Fruit fly (Drosophila melanogaster) whole organism, embryonic: ENCODE data around the gene spas.

ENCODE experiments used
- CG10431 ChIP-seq: fragments of 200-800 bp; sonication (Bioruptor generic); optimal IDR thresholded peaks from 3 replicates; lab custom pipeline; 2018; ENCODE audit warnings: missing biosample characterization, mild to moderate bottlenecking, missing genetic modification characterization
- CG11560 ChIP-seq: fragments of 200-800 bp; sonication (Bioruptor generic); IDR thresholded peaks from 3 replicates; pipeline ENCODE4 v1.3.6; 2022; ENCODE audit warnings: missing biosample characterization, missing genetic modification characterization
- CG11695 ChIP-seq: fragments of 200-800 bp; sonication (Bioruptor generic); IDR thresholded peaks from 3 replicates; pipeline ENCODE4 v1.3.6; 2022; ENCODE audit warnings: missing biosample characterization, missing genetic modification characterization
- CG15073 ChIP-seq: fragments of 200-800 bp; sonication (Bioruptor generic); optimal IDR thresholded peaks from 2 replicates; lab custom pipeline; 2016; ENCODE audit warnings: missing biosample characterization, missing genetic modification characterization
- CG16863 ChIP-seq: fragments of 200-800 bp; sonication (Bioruptor generic); optimal IDR thresholded peaks from 3 replicates; lab custom pipeline; 2016; ENCODE audit warnings: missing biosample characterization, missing genetic modification characterization
- CG17612 ChIP-seq: fragments of 200-800 bp; sonication (Bioruptor generic); IDR thresholded peaks from 2 replicates; pipeline ENCODE4 v1.3.6; 2022; ENCODE audit warnings: missing biosample characterization, missing genetic modification characterization
- CG17912 ChIP-seq: fragments of 200-800 bp; sonication (Bioruptor generic); optimal IDR thresholded peaks from 2 replicates; lab custom pipeline; 2018; ENCODE audit warnings: missing biosample characterization, mild to moderate bottlenecking, missing genetic modification characterization
- CG2199 ChIP-seq: fragments of 200-800 bp; sonication (Bioruptor generic); IDR thresholded peaks from 3 replicates; pipeline ENCODE4 v1.3.6; 2022; ENCODE audit warnings: missing biosample characterization, missing genetic modification characterization
- CG32772 ChIP-seq: fragments of 200-800 bp; sonication (Bioruptor generic); IDR thresholded peaks from 2 replicates; pipeline ENCODE4 v1.3.6; 2022; ENCODE audit warnings: missing biosample characterization, missing genetic modification characterization
- CG4360 ChIP-seq: fragments of 200-800 bp; sonication (Bioruptor generic); IDR thresholded peaks from 2 replicates; pipeline ENCODE4 v1.3.6; 2022; ENCODE audit warnings: missing biosample characterization, missing genetic modification characterization
- CG7839 ChIP-seq: fragments of 200-800 bp; sonication (Bioruptor generic); optimal IDR thresholded peaks from 3 replicates; lab custom pipeline; 2018; ENCODE audit warnings: missing biosample characterization, mild to moderate bottlenecking, missing genetic modification characterization, moderate library complexity
- CG8478 ChIP-seq: fragments of >200 bp; optimal IDR thresholded peaks from 2 replicates; lab custom pipeline; 2018
- CG8765 ChIP-seq: fragments of 200-800 bp; sonication (Bioruptor generic); IDR thresholded peaks from 2 replicates; pipeline ENCODE4 v1.3.6; 2022; ENCODE audit warnings: missing biosample characterization, missing genetic modification characterization
- CG9609 ChIP-seq: fragments of 200-800 bp; sonication (Bioruptor generic); optimal IDR thresholded peaks from 3 replicates; lab custom pipeline; 2016; ENCODE audit warnings: missing biosample characterization, missing genetic modification characterization
- CoRest ChIP-seq: fragments of 200-800 bp; sonication (Bioruptor generic); optimal IDR thresholded peaks from 3 replicates; lab custom pipeline; 2018; ENCODE audit warnings: missing biosample characterization, mild to moderate bottlenecking, missing genetic modification characterization, moderate library complexity
- Dbx ChIP-seq: fragments of 200-800 bp; sonication (Bioruptor generic); IDR thresholded peaks from 3 replicates; pipeline ENCODE4 v1.3.6; 2022; ENCODE audit warnings: missing biosample characterization, missing genetic modification characterization
- Dll ChIP-seq: fragments of 200-800 bp; sonication (Bioruptor generic); IDR thresholded peaks from 4 replicates; pipeline ENCODE4 v1.3.6; 2022; ENCODE audit warnings: missing biosample characterization, missing genetic modification characterization; ENCODE audit not compliant: partially characterized antibody
- Doc2 ChIP-seq: fragments of 200-800 bp; sonication (Bioruptor generic); IDR thresholded peaks from 2 replicates; pipeline ENCODE4 v1.3.6; 2022; ENCODE audit warnings: missing biosample characterization, missing genetic modification characterization
- Dp ChIP-seq: fragments of 200-800 bp; sonication (Bioruptor generic); optimal IDR thresholded peaks from 2 replicates; lab custom pipeline; 2018; ENCODE audit warnings: missing biosample characterization, mild to moderate bottlenecking, missing genetic modification characterization, moderate library complexity
- Drgx ChIP-seq: fragments of 200-800 bp; sonication (Bioruptor generic); IDR thresholded peaks from 2 replicates; pipeline ENCODE4 v1.3.6; 2022; ENCODE audit warnings: missing biosample characterization, missing genetic modification characterization
- Eip74EF ChIP-seq, 2 experiments: fragments of 200-800 bp in 1 of 2; fragments of >200 bp in 1 of 2; sonication (Bioruptor generic) in 1 of 2; optimal IDR thresholded peaks; 2 replicates each; lab custom pipeline; 2017 to 2019; ENCODE audit warnings: missing biosample characterization in 2 of 2, missing genetic modification characterization in 2 of 2, mild to moderate bottlenecking in 1 of 2, moderate library complexity in 1 of 2
- Ets65A ChIP-seq: fragments of 200-800 bp; sonication (Bioruptor generic); peaks from one replicate; lab custom pipeline; 2016; ENCODE audit warnings: missing biosample characterization, missing genetic modification characterization
- Ets97D ChIP-seq: fragments of 200-800 bp; sonication (Bioruptor generic); optimal IDR thresholded peaks from 3 replicates; lab custom pipeline; 2016; ENCODE audit warnings: missing biosample characterization, missing genetic modification characterization
- HLHmδ ChIP-seq: fragments of 200-800 bp; sonication (Bioruptor generic); optimal IDR thresholded peaks from 2 replicates; lab custom pipeline; 2018; ENCODE audit warnings: missing biosample characterization, mild to moderate bottlenecking, missing genetic modification characterization, moderate library complexity
- Jarid2 ChIP-seq: fragments of 200-800 bp; sonication (Bioruptor generic); optimal IDR thresholded peaks from 3 replicates; lab custom pipeline; 2017; ENCODE audit warnings: mild to moderate bottlenecking, missing biosample characterization, missing genetic modification reagents, missing genetic modification characterization
- Lpt ChIP-seq: fragments of >200 bp; optimal IDR thresholded peaks from 2 replicates; lab custom pipeline; 2018; ENCODE audit warnings: missing biosample characterization, missing genetic modification characterization
- NK7.1 ChIP-seq: fragments of 200-800 bp; sonication (Bioruptor generic); optimal IDR thresholded peaks from 3 replicates; lab custom pipeline; 2016; ENCODE audit warnings: missing biosample characterization, missing genetic modification characterization
- Nf-YC ChIP-seq: fragments of 200-800 bp; optimal IDR thresholded peaks from 3 replicates; lab custom pipeline; 2019; ENCODE audit warnings: missing biosample characterization, mild to moderate bottlenecking, missing genetic modification characterization, moderate library complexity
- Rx ChIP-seq: fragments of 200-800 bp; sonication (Bioruptor generic); IDR thresholded peaks from 2 replicates; pipeline ENCODE4 v1.3.6; 2022; ENCODE audit warnings: missing biosample characterization, missing genetic modification characterization
- Scr ChIP-seq: fragments of 200-800 bp; sonication (Bioruptor generic); IDR thresholded peaks from 2 replicates; pipeline ENCODE4 v1.3.6; 2022; ENCODE audit warnings: missing biosample characterization, missing genetic modification characterization; ENCODE audit not compliant: partially characterized antibody
- Six4 ChIP-seq: fragments of 200-800 bp; sonication (Bioruptor generic); optimal IDR thresholded peaks from 2 replicates; lab custom pipeline; 2016; ENCODE audit warnings: missing biosample characterization, missing genetic modification characterization
- Trl ChIP-seq, 3 experiments: fragments of >200 bp in 2 of 3; fragments of 200-800 bp in 1 of 3; sonication (Bioruptor generic) in 1 of 3; optimal IDR thresholded peaks; 2 replicates in 1 of 3; 3 replicates in 2 of 3; lab custom pipeline; 2016 to 2017; ENCODE audit warnings: missing biosample characterization in 1 of 3, missing genetic modification characterization in 1 of 3
- az2 ChIP-seq: fragments of 200-800 bp; sonication (Bioruptor generic); optimal IDR thresholded peaks from 3 replicates; lab custom pipeline; 2016; ENCODE audit warnings: missing biosample characterization, missing genetic modification characterization
- bigmax ChIP-seq: fragments of 200-800 bp; sonication (Bioruptor generic); optimal IDR thresholded peaks from 2 replicates; lab custom pipeline; 2018; ENCODE audit warnings: missing biosample characterization, mild to moderate bottlenecking, missing genetic modification characterization
- btn ChIP-seq: fragments of 200-800 bp; sonication (Bioruptor generic); optimal IDR thresholded peaks from 2 replicates; lab custom pipeline; 2016; ENCODE audit warnings: missing biosample characterization, missing genetic modification characterization
- dati ChIP-seq: fragments of 200-800 bp; sonication (Bioruptor generic); IDR thresholded peaks from 2 replicates; pipeline ENCODE4 v1.3.6; 2022; ENCODE audit warnings: missing biosample characterization, missing genetic modification characterization
- ems ChIP-seq: fragments of 200-800 bp; sonication (Bioruptor generic); optimal IDR thresholded peaks from 3 replicates; lab custom pipeline; 2016; ENCODE audit warnings: missing biosample characterization, missing genetic modification characterization
- exex ChIP-seq: fragments of 200-800 bp; sonication (Bioruptor generic); optimal IDR thresholded peaks from 4 replicates; lab custom pipeline; 2018; ENCODE audit warnings: missing biosample characterization, mild to moderate bottlenecking, missing genetic modification characterization, moderate library complexity
- eyg ChIP-seq: fragments of 200-800 bp; sonication (Bioruptor generic); optimal IDR thresholded peaks from 3 replicates; lab custom pipeline; 2016; ENCODE audit warnings: missing biosample characterization, missing genetic modification characterization
- odd ChIP-seq: fragments of 200-800 bp; sonication (Bioruptor generic); optimal IDR thresholded peaks from 2 replicates; lab custom pipeline; 2017; ENCODE audit warnings: missing biosample characterization, mild to moderate bottlenecking, missing genetic modification characterization
- pho ChIP-seq: fragments of 200-800 bp; sonication (Bioruptor generic); optimal IDR thresholded peaks from 2 replicates; lab custom pipeline; 2016; ENCODE audit warnings: missing biosample characterization, missing genetic modification characterization
- pzg ChIP-seq: fragments of 200-800 bp; sonication (Bioruptor generic); optimal IDR thresholded peaks from 3 replicates; lab custom pipeline; 2018; ENCODE audit warnings: missing biosample characterization, mild to moderate bottlenecking, missing genetic modification characterization, moderate library complexity
- repo ChIP-seq: fragments of 200-800 bp; sonication (Bioruptor generic); optimal IDR thresholded peaks from 2 replicates; lab custom pipeline; 2016; ENCODE audit warnings: missing biosample characterization, missing genetic modification characterization
- sim ChIP-seq: fragments of 200-800 bp; sonication (Bioruptor generic); IDR thresholded peaks from 2 replicates; pipeline ENCODE4 v1.3.6; 2022; ENCODE audit warnings: missing biosample characterization, missing genetic modification characterization
- sima ChIP-seq: fragments of 200-800 bp; sonication (Bioruptor generic); optimal IDR thresholded peaks from 2 replicates; lab custom pipeline; 2016; ENCODE audit warnings: missing biosample characterization, missing genetic modification characterization
- so ChIP-seq: fragments of 200-800 bp; sonication (Bioruptor generic); IDR thresholded peaks from 3 replicates; pipeline ENCODE4 v1.3.6; 2022; ENCODE audit warnings: missing biosample characterization, missing genetic modification characterization
- tgo ChIP-seq: fragments of 200-800 bp; sonication (Bioruptor generic); IDR thresholded peaks from 3 replicates; pipeline ENCODE4 v1.3.6; 2022; ENCODE audit warnings: missing biosample characterization, missing genetic modification characterization
- toy ChIP-seq: fragments of 200-800 bp; sonication (Bioruptor generic); IDR thresholded peaks from 2 replicates; pipeline ENCODE4 v1.3.6; 2022; ENCODE audit warnings: missing biosample characterization, missing genetic modification characterization
- unpg ChIP-seq: fragments of 200-800 bp; sonication (Bioruptor generic); optimal IDR thresholded peaks from 3 replicates; lab custom pipeline; 2018; ENCODE audit warnings: missing biosample characterization, mild to moderate bottlenecking, missing genetic modification characterization, moderate library complexity
- vfl ChIP-seq: fragments of 200-800 bp; sonication (Bioruptor generic); optimal IDR thresholded peaks from 2 replicates; lab custom pipeline; 2016; ENCODE audit warnings: missing biosample characterization, missing genetic modification characterization
- zf30C ChIP-seq: fragments of 200-800 bp; sonication (Bioruptor generic); optimal IDR thresholded peaks from 3 replicates; lab custom pipeline; 2018; ENCODE audit warnings: missing biosample characterization, mild to moderate bottlenecking, missing genetic modification characterization

Gene spas

dm6 chr3R:24031825-24032523 lies 6.0 kb upstream of the spas start, which contains the start of the genes KrT95D and Mettl3 (continued):
- TF ChIP-seq Drgx (GFP tag; lab: Robert Waterston, UW) = no peak
- TF ChIP-seq CG11560 (tag; lab: Robert Waterston, UW) = no peak
- peak; percentile 41 for TF ChIP-seq CoRest
- TF ChIP-seq odd (GFP tag; lab: Kevin White, UChicago) = no peak
- no peak for TF ChIP-seq CG8765 (GFP tag; lab: Robert Waterston, UW)
- TF ChIP-seq CG17912 = no peak
- no peak for TF ChIP-seq Lpt (GFP tag; lab: Kevin White, UChicago)
- no peak for TF ChIP-seq eyg (GFP tag; lab: Kevin White, UChicago)
- peak; percentile 11; the same call in 1 of the 2 replicates for TF ChIP-seq Scr
- peak; percentile 27 for TF ChIP-seq Nf-YC (tag; lab: Kevin White, UChicago)
- no peak for TF ChIP-seq CG17612
- peak; percentile 14 for TF ChIP-seq pho (GFP tag; lab: Kevin White, UChicago)
- TF ChIP-seq pzg (GFP tag; lab: Kevin White, UChicago) = peak; percentile 80
- no peak for TF ChIP-seq tgo (GFP tag; lab: Robert Waterston, UW)
- TF ChIP-seq Dll (GFP tag; lab: Robert Waterston, UW) = no peak
- TF ChIP-seq CG32772 (GFP tag; lab: Robert Waterston, UW) = peak; percentile 59
- no peak for TF ChIP-seq repo (GFP tag; lab: Kevin White, UChicago)
- TF ChIP-seq so = no peak
- TF ChIP-seq Jarid2 = no peak
- TF ChIP-seq zf30C (GFP tag; lab: Kevin White, UChicago) = no peak
- TF ChIP-seq CG2199 = 0 out of 3 replicates have a peak, but pooled peaks have one; percentile 21
- TF ChIP-seq az2 (GFP tag; lab: Kevin White, UChicago) = no peak
- no peak for TF ChIP-seq CG8478 (lab: Kevin White, UChicago)
- TF ChIP-seq Ets97D = peak; percentile 77
- no peak for TF ChIP-seq Trl (optimal IDR thresholded peaks at IDR 0.05; lab: Kevin White, UChicago)
- no peak for TF ChIP-seq Trl (GFP tag; optimal IDR thresholded peaks at IDR 0.05; lab: Kevin White, UChicago)
- no peak for TF ChIP-seq toy (GFP tag; lab: Robert Waterston, UW)
- TF ChIP-seq CG16863 (GFP tag; lab: Kevin White, UChicago) = no peak
- peak; percentile 45 for TF ChIP-seq Dp (GFP tag; lab: Kevin White, UChicago)
- TF ChIP-seq CG4360 (GFP tag; lab: Robert Waterston, UW) = no peak
- TF ChIP-seq dati (GFP tag; lab: Robert Waterston, UW) = no peak
- no peak for TF ChIP-seq CG9609 (GFP tag; lab: Kevin White, UChicago)
- TF ChIP-seq vfl (GFP tag; lab: Kevin White, UChicago) = no peak
- TF ChIP-seq Eip74EF (GFP tag; optimal IDR thresholded peaks at IDR 0.05; lab: Kevin White, UChicago) = no peak
- TF ChIP-seq ems (GFP tag; lab: Kevin White, UChicago) = no peak
- peak; percentile 88 for TF ChIP-seq Ets65A
- TF ChIP-seq CG11695 (GFP tag; lab: Robert Waterston, UW) = no peak
- TF ChIP-seq Rx (GFP tag; lab: Robert Waterston, UW) = no peak
- TF ChIP-seq sima (GFP tag; lab: Kevin White, UChicago) = no peak
- no peak for TF ChIP-seq btn (GFP tag; lab: Kevin White, UChicago)
- no peak for TF ChIP-seq CG10431
- TF ChIP-seq exex (tag; lab: Kevin White, UChicago) = no peak
- TF ChIP-seq NK7.1 = no peak
- no peak for TF ChIP-seq unpg (GFP tag; lab: Kevin White, UChicago)
- no peak for TF ChIP-seq sim (GFP tag; lab: Robert Waterston, UW)
- no peak for TF ChIP-seq CG15073 (GFP tag; lab: Kevin White, UChicago)
- TF ChIP-seq Dbx = no peak
- TF ChIP-seq Six4 (GFP tag; lab: Kevin White, UChicago) = no peak
- peak; percentile 10 for TF ChIP-seq CG7839 (tag; lab: Kevin White, UChicago)
- TF ChIP-seq bigmax (GFP tag; lab: Kevin White, UChicago) = no peak
- TF ChIP-seq HLHmδ (GFP tag; lab: Kevin White, UChicago) = no peak
- no peak for TF ChIP-seq Doc2
